Fruit fly (Drosophila melanogaster) whole organism, embryonic: ENCODE data around the gene CG9568.

Experiments used
- Atf6 ChIP-seq: fragments of 200-800 bp; sonication (Bioruptor generic); IDR thresholded peaks from 2 replicates; pipeline ENCODE4 v1.3.6; 2022; ENCODE audit warnings: missing biosample characterization, missing genetic modification characterization
- CG10209 ChIP-seq: fragments of 200-800 bp; sonication (Bioruptor generic); optimal IDR thresholded peaks from 3 replicates; lab custom pipeline; 2017; ENCODE audit warnings: missing biosample characterization, mild to moderate bottlenecking, missing genetic modification characterization, missing genetic modification reagents
- CG10565 ChIP-seq: fragments of 200-800 bp; sonication (Bioruptor generic); optimal IDR thresholded peaks from 3 replicates; lab custom pipeline; 2016; ENCODE audit warnings: missing biosample characterization, mild to moderate bottlenecking, missing genetic modification characterization
- CG10959 ChIP-seq: fragments of 200-800 bp; sonication (Bioruptor generic); IDR thresholded peaks from 2 replicates; pipeline ENCODE4 v1.3.6; 2022; ENCODE audit warnings: missing biosample characterization, missing genetic modification characterization
- CG11085 ChIP-seq: fragments of 200-800 bp; sonication (Bioruptor generic); IDR thresholded peaks from 2 replicates; pipeline ENCODE4 v1.3.6; 2022; ENCODE audit warnings: missing biosample characterization, missing genetic modification characterization
- CG11695 ChIP-seq: fragments of 200-800 bp; sonication (Bioruptor generic); IDR thresholded peaks from 3 replicates; pipeline ENCODE4 v1.3.6; 2022; ENCODE audit warnings: missing biosample characterization, missing genetic modification characterization
- CG11723 ChIP-seq: fragments of 200-800 bp; sonication (Bioruptor generic); optimal IDR thresholded peaks from 2 replicates; lab custom pipeline; 2017; ENCODE audit warnings: missing biosample characterization, mild to moderate bottlenecking, missing genetic modification characterization
- CG12391 ChIP-seq: fragments of 200-800 bp; sonication (Bioruptor generic); optimal IDR thresholded peaks from 3 replicates; lab custom pipeline; 2018; ENCODE audit warnings: missing biosample characterization, mild to moderate bottlenecking, missing genetic modification characterization, moderate library complexity
- CG12744 ChIP-seq: fragments of 200-800 bp; sonication (Bioruptor generic); optimal IDR thresholded peaks from 2 replicates; lab custom pipeline; 2016; ENCODE audit warnings: missing biosample characterization, missing genetic modification characterization
- CG13287 ChIP-seq: fragments of 200-800 bp; sonication (Bioruptor generic); IDR thresholded peaks from 2 replicates; pipeline ENCODE4 v1.3.6; 2022; ENCODE audit warnings: missing biosample characterization, missing genetic modification characterization; ENCODE audit not compliant: partially characterized antibody
- CG13894 ChIP-seq: fragments of 200-800 bp; sonication (Bioruptor generic); optimal IDR thresholded peaks from 3 replicates; lab custom pipeline; 2018; ENCODE audit warnings: missing biosample characterization, mild to moderate bottlenecking, missing genetic modification characterization, moderate library complexity
- CG15269 ChIP-seq: fragments of 200-800 bp; sonication (Bioruptor generic); optimal IDR thresholded peaks from 2 replicates; lab custom pipeline; 2018; ENCODE audit warnings: missing biosample characterization, mild to moderate bottlenecking, missing genetic modification characterization, moderate library complexity
- CG17568 ChIP-seq: fragments of 200-800 bp; sonication (Bioruptor generic); optimal IDR thresholded peaks from 2 replicates; lab custom pipeline; 2018; ENCODE audit warnings: missing biosample characterization, mild to moderate bottlenecking, missing genetic modification characterization, moderate library complexity
- CG18619 ChIP-seq: fragments of 200-800 bp; sonication (Bioruptor generic); optimal IDR thresholded peaks from 3 replicates; lab custom pipeline; 2017; ENCODE audit warnings: missing biosample characterization, mild to moderate bottlenecking, missing genetic modification characterization
- CG18764 ChIP-seq: fragments of 200-800 bp; sonication (Bioruptor generic); optimal IDR thresholded peaks from 3 replicates; lab custom pipeline; 2016; ENCODE audit warnings: missing biosample characterization, missing genetic modification characterization
- CG2202 ChIP-seq: fragments of 200-800 bp; sonication (Bioruptor generic); optimal IDR thresholded peaks from 2 replicates; lab custom pipeline; 2018; ENCODE audit warnings: missing biosample characterization, mild to moderate bottlenecking, missing genetic modification characterization
- CG4424 ChIP-seq: fragments of 200-800 bp; sonication (Bioruptor generic); optimal IDR thresholded peaks from 3 replicates; lab custom pipeline; 2016; ENCODE audit warnings: missing biosample characterization, missing genetic modification characterization
- CG6654 ChIP-seq: fragments of 200-800 bp; sonication (Bioruptor generic); optimal IDR thresholded peaks from 2 replicates; lab custom pipeline; 2017; ENCODE audit warnings: missing biosample characterization, mild to moderate bottlenecking, missing genetic modification characterization
- CG6854 ChIP-seq: fragments of 200-800 bp; sonication (Bioruptor generic); optimal IDR thresholded peaks from 3 replicates; lab custom pipeline; 2017; ENCODE audit warnings: missing biosample characterization, mild to moderate bottlenecking, missing genetic modification characterization
- CG7786 ChIP-seq: fragments of 200-800 bp; sonication (Bioruptor generic); optimal IDR thresholded peaks from 2 replicates; lab custom pipeline; 2016; ENCODE audit warnings: missing biosample characterization, missing genetic modification characterization
- CG8388 ChIP-seq: fragments of 200-800 bp; sonication (Bioruptor generic); optimal IDR thresholded peaks from 2 replicates; lab custom pipeline; 2019; ENCODE audit warnings: missing biosample characterization, mild to moderate bottlenecking, missing genetic modification characterization, moderate library complexity
- CG8924 ChIP-seq: fragments of 200-800 bp; optimal IDR thresholded peaks from 3 replicates; lab custom pipeline; 2019; ENCODE audit warnings: missing biosample characterization, mild to moderate bottlenecking, missing genetic modification characterization, moderate library complexity
- CG9609 ChIP-seq: fragments of 200-800 bp; sonication (Bioruptor generic); optimal IDR thresholded peaks from 3 replicates; lab custom pipeline; 2016; ENCODE audit warnings: missing biosample characterization, missing genetic modification characterization
- CHES-1-like ChIP-seq: fragments of 200-800 bp; sonication (Bioruptor generic); optimal IDR thresholded peaks from 2 replicates; lab custom pipeline; 2016; ENCODE audit warnings: missing biosample characterization, missing genetic modification characterization
- CTCF ChIP-seq: fragments of 200-800 bp; sonication (Bioruptor generic); optimal IDR thresholded peaks from 2 replicates; lab custom pipeline; 2017; ENCODE audit warnings: missing biosample characterization, mild to moderate bottlenecking, missing genetic modification characterization, moderate library complexity
- CoRest ChIP-seq: fragments of 200-800 bp; sonication (Bioruptor generic); optimal IDR thresholded peaks from 3 replicates; lab custom pipeline; 2018; ENCODE audit warnings: missing biosample characterization, mild to moderate bottlenecking, missing genetic modification characterization, moderate library complexity
- Dip3 ChIP-seq: fragments of 200-800 bp; sonication (Bioruptor generic); optimal IDR thresholded peaks from 3 replicates; lab custom pipeline; 2016; ENCODE audit warnings: missing biosample characterization, missing genetic modification characterization
- Drgx ChIP-seq: fragments of 200-800 bp; sonication (Bioruptor generic); IDR thresholded peaks from 2 replicates; pipeline ENCODE4 v1.3.6; 2022; ENCODE audit warnings: missing biosample characterization, missing genetic modification characterization
- E2f1 ChIP-seq: fragments of 200-800 bp; sonication (Bioruptor generic); IDR thresholded peaks from 2 replicates; pipeline ENCODE4 v1.3.6; 2022; ENCODE audit warnings: missing biosample characterization, missing genetic modification characterization
- Fer2 ChIP-seq: fragments of 200-800 bp; sonication (Bioruptor generic); optimal IDR thresholded peaks from 2 replicates; lab custom pipeline; 2018; ENCODE audit warnings: missing biosample characterization, mild to moderate bottlenecking, missing genetic modification characterization, moderate library complexity
- Hr51 ChIP-seq, 2 experiments: fragments of 200-800 bp; sonication (Bioruptor generic); optimal IDR thresholded peaks; 2 replicates in 1 of 2; 3 replicates in 1 of 2; lab custom pipeline; 2016 to 2018; ENCODE audit warnings: missing biosample characterization in 2 of 2, missing genetic modification characterization in 2 of 2, mild to moderate bottlenecking in 1 of 2, moderate library complexity in 1 of 2
- Lim3 ChIP-seq: fragments of 200-800 bp; sonication (Bioruptor generic); IDR thresholded peaks from 2 replicates; pipeline ENCODE4 v1.3.6; 2022; ENCODE audit warnings: missing biosample characterization, missing genetic modification characterization
- Myb ChIP-seq: fragments of 200-800 bp; sonication (Bioruptor generic); optimal IDR thresholded peaks from 2 replicates; lab custom pipeline; 2016; ENCODE audit warnings: missing biosample characterization, missing genetic modification characterization
- Neu2 ChIP-seq: fragments of 200-800 bp; sonication (Bioruptor generic); optimal IDR thresholded peaks from 3 replicates; lab custom pipeline; 2016; ENCODE audit warnings: missing biosample characterization, missing genetic modification characterization, borderline replicate concordance
- Taf1 ChIP-seq: fragments of 200-800 bp; sonication (Bioruptor generic); IDR thresholded peaks from 2 replicates; pipeline ENCODE4 v1.3.6; 2022; ENCODE audit warnings: missing biosample characterization, missing genetic modification characterization
- ash1 ChIP-seq: fragments of 200-800 bp; sonication (Bioruptor generic); optimal IDR thresholded peaks from 2 replicates; lab custom pipeline; 2018; ENCODE audit warnings: missing biosample characterization, mild to moderate bottlenecking, missing genetic modification characterization
- chif ChIP-seq, 2 experiments: fragments of 200-800 bp; sonication (Bioruptor generic); optimal IDR thresholded peaks; 3 replicates each; lab custom pipeline; 2016; ENCODE audit warnings: missing biosample characterization in 2 of 2, missing genetic modification characterization in 2 of 2
- ci ChIP-seq: fragments of 200-800 bp; sonication (Bioruptor generic); IDR thresholded peaks from 3 replicates; pipeline ENCODE4 v1.3.6; 2022; ENCODE audit warnings: missing biosample characterization, missing genetic modification characterization
- crc ChIP-seq: fragments of 200-800 bp; sonication (Bioruptor generic); optimal IDR thresholded peaks from 2 replicates; lab custom pipeline; 2016; ENCODE audit warnings: missing biosample characterization, missing genetic modification characterization
- danr ChIP-seq: fragments of 200-800 bp; sonication (Bioruptor generic); IDR thresholded peaks from 2 replicates; pipeline ENCODE4 v1.3.6; 2022; ENCODE audit warnings: missing biosample characterization, missing genetic modification characterization
- disco-r ChIP-seq: fragments of 200-800 bp; sonication (Bioruptor generic); optimal IDR thresholded peaks from 2 replicates; lab custom pipeline; 2016; ENCODE audit warnings: missing biosample characterization, missing genetic modification characterization
- dmrt11E ChIP-seq: fragments of 200-800 bp; sonication (Bioruptor generic); optimal IDR thresholded peaks from 3 replicates; lab custom pipeline; 2018; ENCODE audit warnings: missing biosample characterization, mild to moderate bottlenecking, missing genetic modification characterization, moderate library complexity
- dpn ChIP-seq, 2 experiments: fragments of 200-800 bp; sonication (Bioruptor generic); optimal IDR thresholded peaks; 3 replicates each; lab custom pipeline; 2016; ENCODE audit warnings: missing biosample characterization in 2 of 2, missing genetic modification characterization in 2 of 2
- fru ChIP-seq: fragments of >200 bp; optimal IDR thresholded peaks from 2 replicates; lab custom pipeline; 2017
- lab ChIP-seq: fragments of 200-800 bp; sonication (Bioruptor generic); optimal IDR thresholded peaks from 3 replicates; lab custom pipeline; 2017; ENCODE audit warnings: missing biosample characterization, missing genetic modification characterization, mild to moderate bottlenecking, moderate library complexity, missing genetic modification reagents
- luna ChIP-seq: fragments of 200-800 bp; sonication (Bioruptor generic); optimal IDR thresholded peaks from 2 replicates; lab custom pipeline; 2016; ENCODE audit warnings: missing biosample characterization, missing genetic modification characterization
- pzg ChIP-seq: fragments of 200-800 bp; sonication (Bioruptor generic); optimal IDR thresholded peaks from 3 replicates; lab custom pipeline; 2018; ENCODE audit warnings: missing biosample characterization, mild to moderate bottlenecking, missing genetic modification characterization, moderate library complexity
- ranshi ChIP-seq: fragments of 200-800 bp; sonication (Bioruptor generic); IDR thresholded peaks from 2 replicates; pipeline ENCODE4 v1.3.6; 2022; ENCODE audit warnings: missing biosample characterization, missing genetic modification characterization
- slbo ChIP-seq: fragments of 200-800 bp; sonication (Bioruptor generic); IDR thresholded peaks from 2 replicates; pipeline ENCODE4 v1.3.6; 2022; ENCODE audit warnings: missing biosample characterization, missing genetic modification characterization
- usp ChIP-seq: fragments of >200 bp; optimal IDR thresholded peaks from 2 replicates; lab custom pipeline; 2017; ENCODE audit warnings: missing biosample characterization, missing genetic modification characterization
- vvl ChIP-seq: fragments of 200-800 bp; sonication (Bioruptor generic); IDR thresholded peaks from 2 replicates; pipeline ENCODE4 v1.3.6; 2022; ENCODE audit warnings: missing biosample characterization, missing genetic modification characterization

CG9568 gene

dm6 chr2L:8982584-8983302, 27.6 kb upstream of the CG9568 start (continued):
- TF ChIP-seq CoRest (tag; lab: Kevin White, UChicago) (peak; percentile 65), Lim3 (GFP tag; lab: Robert Waterston, UW) (no peak), CG11695 (peak; percentile 94), CG13287 (GFP tag; lab: Robert Waterston, UW) (no peak), CG6654 (GFP tag; lab: Kevin White, UChicago) (no peak), Neu2 (GFP tag; lab: Kevin White, UChicago) (no peak), CG7786 (peak; percentile 11), danr (GFP tag; lab: Robert Waterston, UW) (no peak), CHES-1-like (GFP tag; lab: Kevin White, UChicago) (peak; percentile 6), vvl (GFP tag; lab: Robert Waterston, UW) (no peak; the same call in 1 of the 2 replicates), disco-r (GFP tag; lab: Kevin White, UChicago) (no peak), dmrt11E (tag; lab: Kevin White, UChicago) (no peak), Drgx (no peak), ranshi (GFP tag; lab: Robert Waterston, UW) (0 out of 2 replicates have a peak, but pooled peaks have one; percentile 4), dpn (GFP tag; optimal IDR thresholded peaks at IDR 0.05; lab: Kevin White, UChicago) (peak; percentile 34 to 61), usp (GFP tag; lab: Kevin White, UChicago) (no peak), CG12391 (peak; percentile 53), CG9609 (GFP tag; lab: Kevin White, UChicago) (no peak), CG17568 (GFP tag; lab: Kevin White, UChicago) (no peak), CG11085 (GFP tag; lab: Robert Waterston, UW) (no peak), ash1 (GFP tag; lab: Kevin White, UChicago) (no peak), CG8388 (peak; percentile 31), CG13894 (tag; lab: Kevin White, UChicago) (no peak), crc (no peak), Taf1 (GFP tag; lab: Robert Waterston, UW) (no peak), pzg (GFP tag; lab: Kevin White, UChicago) (no peak), CG6854 (peak; percentile 30), CG12744 (peak; percentile 23), Hr51 (GFP tag; optimal IDR thresholded peaks at IDR 0.05; lab: Kevin White, UChicago) (peak in 1 of 2 experiments; percentile 83), CG2202 (tag; lab: Kevin White, UChicago) (no peak), CG10565 (GFP tag; lab: Kevin White, UChicago) (no peak), Atf6 (GFP tag; lab: Robert Waterston, UW) (peak; percentile 57; the same call in 1 of the 2 replicates), CG8924 (no peak), CG4424 (GFP tag; lab: Kevin White, UChicago) (peak; percentile 36), lab (GFP tag; lab: Kevin White, UChicago) (peak; percentile 74), CG11723 (GFP tag; lab: Kevin White, UChicago) (no peak), Fer2 (tag; lab: Kevin White, UChicago) (no peak), CG18619 (GFP tag; lab: Kevin White, UChicago) (peak; percentile 10), Dip3 (no peak), luna (no peak), CG10959 (GFP tag; lab: Robert Waterston, UW) (no peak), fru (lab: Kevin White, UChicago) (no peak), CG10209 (GFP tag; lab: Kevin White, UChicago) (peak; percentile 59), ci (peak; percentile 62; the same call in 1 of the 3 replicates), E2f1 (0 out of 2 replicates have a peak, but pooled peaks have one; percentile 35), chif (GFP tag; optimal IDR thresholded peaks at IDR 0.05; lab: Kevin White, UChicago) (peak in 1 of 2 experiments; percentile 43), CG18764 (GFP tag; lab: Kevin White, UChicago) (no peak), CTCF (no peak), Myb (GFP tag; lab: Kevin White, UChicago) (no peak), slbo (GFP tag; lab: Robert Waterston, UW) (peak; percentile 68), CG15269 (tag; lab: Kevin White, UChicago) (peak; percentile 85)
